Fruit fly (Drosophila melanogaster): Measurements from ENCODE around the gene RIOK1.
A peak's percentile ranks its signal among the peaks of the same experiment; 100 is the strongest.

Gene RIOK1

dm6 chr3L:11626229-11626826 lies 21.9 kb downstream of the RIOK1 start, which contains the start of gene PCID2:
TSS of gene PCID2 (plus strand) at chr3L:11626441.
- no peak for TF ChIP-seq CrebA (GFP tag; optimal IDR thresholded peaks at IDR 0.05; ENCODE audit: borderline replicate concordance)
- no peak for TF ChIP-seq Mio (GFP tag; optimal IDR thresholded peaks at IDR 0.05)
- no peak for TF ChIP-seq psq (GFP tag; optimal IDR thresholded peaks at IDR 0.05)
- TF ChIP-seq Jra (GFP tag; optimal IDR thresholded peaks at IDR 0.05), result no peak

dm6 chr3L:11625634-11626175 lies 22.6 kb downstream of the RIOK1 start, which contains the start of gene CG6083:
TSS of gene CG6083 (minus strand) at chr3L:11626125.
- no peak for TF ChIP-seq CrebA (GFP tag; optimal IDR thresholded peaks at IDR 0.05; ENCODE audit: borderline replicate concordance)
- TF ChIP-seq woc (GFP tag; optimal IDR thresholded peaks at IDR 0.05), result no peak
- TF ChIP-seq psq (GFP tag; optimal IDR thresholded peaks at IDR 0.05), result no peak

dm6 chr3L:11624281-11624680 lies 24.0 kb downstream of the RIOK1 start, which contains the start of gene Akr1B:
TSS of gene Akr1B (minus strand) at chr3L:11624381.
- no peak for TF ChIP-seq Jra (GFP tag; optimal IDR thresholded peaks at IDR 0.05)
- no peak for TF ChIP-seq brk (GFP tag; optimal IDR thresholded peaks at IDR 0.05)
- no peak for TF ChIP-seq Mio (GFP tag; optimal IDR thresholded peaks at IDR 0.05)
- TF ChIP-seq fru (GFP tag; optimal IDR thresholded peaks at IDR 0.05), result no peak
- no peak for TF ChIP-seq GATAd (GFP tag; optimal IDR thresholded peaks at IDR 0.05)
- TF ChIP-seq tai (GFP tag; optimal IDR thresholded peaks at IDR 0.05), result no peak
- TF ChIP-seq CG9705 (GFP tag; optimal IDR thresholded peaks at IDR 0.05), result no peak
- TF ChIP-seq Hr78 (GFP tag; optimal IDR thresholded peaks at IDR 0.05), result no peak
- TF ChIP-seq rgr (GFP tag; optimal IDR thresholded peaks at IDR 0.05), result no peak
- no peak for TF ChIP-seq ey (GFP tag; optimal IDR thresholded peaks at IDR 0.05)
- TF ChIP-seq pan (optimal IDR thresholded peaks at IDR 0.05), result no peak
- no peak for TF ChIP-seq sage (GFP tag; optimal IDR thresholded peaks at IDR 0.05)
- TF ChIP-seq CrebA (GFP tag; optimal IDR thresholded peaks at IDR 0.05; ENCODE audit: borderline replicate concordance), result no peak
- no peak for TF ChIP-seq Dif (GFP tag; optimal IDR thresholded peaks at IDR 0.05; ENCODE audit: partially characterized antibody)
- no peak for TF ChIP-seq psq (GFP tag; optimal IDR thresholded peaks at IDR 0.05)
- TF ChIP-seq Abd-B (GFP tag; optimal IDR thresholded peaks at IDR 0.05), result no peak
- no peak for TF ChIP-seq Vsx2 (GFP tag; optimal IDR thresholded peaks at IDR 0.05; ENCODE audit: partially characterized antibody)
- TF ChIP-seq HLH106 (tag; optimal IDR thresholded peaks at IDR 0.05), result no peak
- no peak for TF ChIP-seq Rel (GFP tag; optimal IDR thresholded peaks at IDR 0.05)
- TF ChIP-seq Rel (tag; optimal IDR thresholded peaks at IDR 0.05), result no peak

- TF ChIP-seq usp (GFP tag; optimal IDR thresholded peaks at IDR 0.05) (no peak), h (GFP tag; optimal IDR thresholded peaks at IDR 0.05) (peak; percentile 23), Hr78 (GFP tag; optimal IDR thresholded peaks at IDR 0.05) (no peak), pan (optimal IDR thresholded peaks at IDR 0.05) (no peak), Mio (GFP tag; optimal IDR thresholded peaks at IDR 0.05) (no peak), CrebA (GFP tag; optimal IDR thresholded peaks at IDR 0.05; ENCODE audit: borderline replicate concordance) (no peak), sage (GFP tag; optimal IDR thresholded peaks at IDR 0.05) (peak; percentile 69), Jra (GFP tag; optimal IDR thresholded peaks at IDR 0.05) (no peak), GATAd (GFP tag; optimal IDR thresholded peaks at IDR 0.05) (no peak), foxo (GFP tag; optimal IDR thresholded peaks at IDR 0.05) (no peak), CG32264 (GFP tag; optimal IDR thresholded peaks at IDR 0.05) (no peak), brk (GFP tag; optimal IDR thresholded peaks at IDR 0.05) (peak; percentile 56), sv (GFP tag; optimal IDR thresholded peaks at IDR 0.05) (no peak), ey (GFP tag; optimal IDR thresholded peaks at IDR 0.05) (no peak), rgr (GFP tag; optimal IDR thresholded peaks at IDR 0.05) (peak; percentile 9), woc (GFP tag; optimal IDR thresholded peaks at IDR 0.05) (no peak), OdsH (GFP tag; optimal IDR thresholded peaks at IDR 0.05) (peak; percentile 22), Hr83 (GFP tag; optimal IDR thresholded peaks at IDR 0.05; ENCODE audit: poor library complexity, severe bottlenecking) (no peak), fru (GFP tag; optimal IDR thresholded peaks at IDR 0.05) (no peak), br (GFP tag; optimal IDR thresholded peaks at IDR 0.05) (no peak), Dfd (GFP tag; optimal IDR thresholded peaks at IDR 0.05) (no peak), CG9705 (GFP tag; optimal IDR thresholded peaks at IDR 0.05) (no peak), dl (GFP tag; optimal IDR thresholded peaks at IDR 0.05; ENCODE audit: insufficient read depth in 1 of 2, partially characterized antibody in 2 of 2) (no peak), psq (GFP tag; optimal IDR thresholded peaks at IDR 0.05) (peak; percentile 7), Abd-B (GFP tag; optimal IDR thresholded peaks at IDR 0.05) (no peak), dmrt93B (GFP tag; optimal IDR thresholded peaks at IDR 0.05) (no peak), Myc (optimal IDR thresholded peaks at IDR 0.05) (peak; percentile 6), Dif (GFP tag; optimal IDR thresholded peaks at IDR 0.05; ENCODE audit: partially characterized antibody) (no peak), dsf (GFP tag; optimal IDR thresholded peaks at IDR 0.05; ENCODE audit: borderline replicate concordance) (no peak), Rel (GFP tag; optimal IDR thresholded peaks at IDR 0.05) (no peak), Rel (tag; optimal IDR thresholded peaks at IDR 0.05) (peak; percentile 13), N (GFP tag; optimal IDR thresholded peaks at IDR 0.05) (no peak), lola (GFP tag; optimal IDR thresholded peaks at IDR 0.05) (no peak), HLH106 (tag; optimal IDR thresholded peaks at IDR 0.05) (peak; percentile 9), Sp1 (GFP tag; optimal IDR thresholded peaks at IDR 0.05) (peak; percentile 20), Hnf4 (GFP tag; optimal IDR thresholded peaks at IDR 0.05) (peak; percentile 43), Vsx2 (GFP tag; optimal IDR thresholded peaks at IDR 0.05; ENCODE audit: partially characterized antibody) (no peak)
Measured at dm6 chr3L:11623245-11623883, 24.9 kb downstream of the RIOK1 start.
